Fruit fly (Drosophila melanogaster): ENCODE measurements around the gene CG9133.
"Not testable (repeated sequence)": the region's sequence is repeated elsewhere in the genome, so short reads cannot be mapped to it uniquely, and the experiment has no call there.

The CG9133 gene

dm6 chr3L:1235426-1235825, 16.4 kb upstream of the CG9133 start, which contains the start of gene galene:
galene (plus strand) TSS chr3L:1235726.
- TF ChIP-seq CG17801 (GFP tag; optimal IDR thresholded peaks at IDR 0.05; ENCODE audit: partially characterized antibody), result no peak

dm6 chr3L:1238219-1238618, 13.6 kb upstream of the CG9133 start, which contains the start of gene CG9192:
CG9192 (minus strand) TSS chr3L:1238319.
- TF ChIP-seq CG17801 (GFP tag; optimal IDR thresholded peaks at IDR 0.05; ENCODE audit: partially characterized antibody), result no peak

- TF ChIP-seq CG17801 (GFP tag; optimal IDR thresholded peaks at IDR 0.05; ENCODE audit: partially characterized antibody), result not testable (repeated sequence)
Measured at dm6 chr3L:1245810-1246209, 6.0 kb upstream of the CG9133 start, which contains the start of gene Klp61F. Klp61F (minus strand) TSS chr3L:1245910.

dm6 chr3L:1246823-1247222, 5.0 kb upstream of the CG9133 start, which contains the start of gene CG32318:
CG32318 (minus strand) TSS chr3L:1246923.
- not testable (repeated sequence) for TF ChIP-seq CG17801 (GFP tag; optimal IDR thresholded peaks at IDR 0.05; ENCODE audit: partially characterized antibody)

- no peak for TF ChIP-seq CG17801 (GFP tag; optimal IDR thresholded peaks at IDR 0.05; ENCODE audit: partially characterized antibody)
Measured at dm6 chr3L:1247627-1248295, 4.1 kb upstream of the CG9133 start, which contains the start of the genes Psf1 and Sac1. Psf1 (minus strand) TSS chr3L:1247677. Sac1 (plus strand) TSS chr3L:1247817.

dm6 chr3L:1250396-1250795, 1.4 kb upstream of the CG9133 start, which contains the start of gene Bfc:
Bfc (plus strand) TSS chr3L:1250696.
- no peak for TF ChIP-seq CG17801 (GFP tag; optimal IDR thresholded peaks at IDR 0.05; ENCODE audit: partially characterized antibody)

dm6 chr3L:1256061-1256780, 4.4 kb downstream of the CG9133 start, which contains the start of gene tfc:
tfc (plus strand) TSS chr3L:1256449.
- TF ChIP-seq CG17801 (GFP tag; optimal IDR thresholded peaks at IDR 0.05; ENCODE audit: partially characterized antibody), result no peak

dm6 chr3L:1258547-1258946, 6.7 kb downstream of the CG9133 start:
- TF ChIP-seq CG17801 (GFP tag; optimal IDR thresholded peaks at IDR 0.05; ENCODE audit: partially characterized antibody), result no peak

- no peak for TF ChIP-seq CG17801 (GFP tag; optimal IDR thresholded peaks at IDR 0.05; ENCODE audit: partially characterized antibody)
Measured at dm6 chr3L:1264998-1265397, 13.2 kb downstream of the CG9133 start.

- no peak for TF ChIP-seq CG17801 (GFP tag; optimal IDR thresholded peaks at IDR 0.05; ENCODE audit: partially characterized antibody)
Measured at dm6 chr3L:1265423-1266002, 13.7 kb downstream of the CG9133 start.

dm6 chr3L:1269013-1269412, 17.2 kb downstream of the CG9133 start:
- TF ChIP-seq CG17801 (GFP tag; optimal IDR thresholded peaks at IDR 0.05; ENCODE audit: partially characterized antibody), result no peak

- no peak for TF ChIP-seq CG17801 (GFP tag; optimal IDR thresholded peaks at IDR 0.05; ENCODE audit: partially characterized antibody)
Measured at dm6 chr3L:1275767-1276166, 24.0 kb downstream of the CG9133 start, which contains the start of gene CG32333. CG32333 (plus strand) TSS chr3L:1275956.

dm6 chr3L:1277937-1278336, 26.1 kb downstream of the CG9133 start:
- TF ChIP-seq CG17801 (GFP tag; optimal IDR thresholded peaks at IDR 0.05; ENCODE audit: partially characterized antibody), result no peak

- TF ChIP-seq CG17801 (GFP tag; optimal IDR thresholded peaks at IDR 0.05; ENCODE audit: partially characterized antibody), result no peak
Measured at dm6 chr3L:1279685-1280084, 27.9 kb downstream of the CG9133 start.

- TF ChIP-seq CG17801 (GFP tag; optimal IDR thresholded peaks at IDR 0.05; ENCODE audit: partially characterized antibody), result no peak
Measured at dm6 chr3L:1280890-1281622, 29.2 kb downstream of the CG9133 start.

Measured in ovary, adult (tissue).